Worm (Caenorhabditis elegans) whole organism, late embryonic: Measurements from ENCODE around the gene srh-129.

Experiments
- C08G9.2 ChIP-seq: sonication (generic microtip); optimal IDR thresholded peaks from 2 replicates; lab custom pipeline; 2016; ENCODE audit warnings: mild to moderate bottlenecking, missing genetic modification characterization, moderate library complexity, missing compliant biosample characterization
- C38D4.7 ChIP-seq: fragments of 200-800 bp; sonication (Bioruptor generic); optimal IDR thresholded peaks from 2 replicates; lab custom pipeline; 2018; ENCODE audit warnings: mild to moderate bottlenecking, missing genetic modification characterization, moderate library complexity, missing compliant biosample characterization
- F13H6.1 ChIP-seq: sonication (generic microtip); optimal IDR thresholded peaks from 2 replicates; lab custom pipeline; 2016; ENCODE audit warnings: missing genetic modification characterization, missing compliant biosample characterization
- Y22D7AL.16 ChIP-seq: sonication (generic microtip); optimal IDR thresholded peaks from 2 replicates; lab custom pipeline; 2016; ENCODE audit warnings: missing genetic modification characterization, missing compliant biosample characterization
- ahr-1 ChIP-seq: sonication (generic microtip); optimal IDR thresholded peaks from 2 replicates; lab custom pipeline; 2016; ENCODE audit warnings: missing genetic modification characterization, missing compliant biosample characterization
- ama-1 ChIP-seq: fragments of 150-350 bp; optimal IDR thresholded peaks from 2 replicates; lab custom pipeline; 2014
- ceh-18 ChIP-seq: sonication (generic microtip); optimal IDR thresholded peaks from 2 replicates; lab custom pipeline; 2016; ENCODE audit warnings: missing genetic modification characterization, missing compliant biosample characterization
- ceh-19 ChIP-seq: fragments of 200-800 bp; sonication (Bioruptor generic); optimal IDR thresholded peaks from 2 replicates; lab custom pipeline; 2018; ENCODE audit warnings: mild to moderate bottlenecking, missing genetic modification characterization, missing compliant biosample characterization
- ceh-22 ChIP-seq: sonication (generic microtip); optimal IDR thresholded peaks from 2 replicates; lab custom pipeline; 2017; ENCODE audit warnings: missing biosample characterization, missing genetic modification characterization
- ceh-30 ChIP-seq: fragments of 150-350 bp; optimal IDR thresholded peaks from 2 replicates; lab custom pipeline; 2014; ENCODE audit warnings: missing biosample characterization, missing genetic modification characterization
- ceh-31 ChIP-seq: sonication (generic microtip); optimal IDR thresholded peaks from 2 replicates; lab custom pipeline; 2016; ENCODE audit warnings: missing genetic modification characterization, missing compliant biosample characterization
- ceh-34 ChIP-seq: sonication (generic microtip); optimal IDR thresholded peaks from 2 replicates; lab custom pipeline; 2016; ENCODE audit warnings: mild to moderate bottlenecking, missing genetic modification characterization, missing compliant biosample characterization
- ceh-45 ChIP-seq: fragments of 200-800 bp; sonication (Bioruptor generic); IDR thresholded peaks from 2 replicates; pipeline ENCODE4 v1.3.6; 2022; ENCODE audit warnings: missing genetic modification reagents, missing genetic modification characterization, missing compliant biosample characterization
- ceh-48 ChIP-seq: sonication (generic microtip); optimal IDR thresholded peaks from 2 replicates; lab custom pipeline; 2016; ENCODE audit warnings: missing genetic modification characterization, inconsistent platforms, missing compliant biosample characterization
- ceh-9 ChIP-seq: sonication (generic microtip); optimal IDR thresholded peaks from 2 replicates; lab custom pipeline; 2016; ENCODE audit warnings: mild to moderate bottlenecking, missing genetic modification characterization, inconsistent platforms, missing compliant biosample characterization
- che-1 ChIP-seq: sonication (generic microtip); optimal IDR thresholded peaks from 2 replicates; lab custom pipeline; 2016; ENCODE audit warnings: mild to moderate bottlenecking, missing genetic modification characterization, missing compliant biosample characterization
- dve-1 ChIP-seq: sonication (generic microtip); optimal IDR thresholded peaks from 2 replicates; lab custom pipeline; 2017; ENCODE audit warnings: antibody characterized with exemption, mild to moderate bottlenecking, missing genetic modification characterization, missing compliant biosample characterization
- elt-2 ChIP-seq: sonication (generic microtip); optimal IDR thresholded peaks from 2 replicates; lab custom pipeline; 2016; ENCODE audit warnings: missing genetic modification reagents, missing genetic modification characterization, missing compliant biosample characterization
- elt-4 ChIP-seq: sonication (generic microtip); optimal IDR thresholded peaks from 2 replicates; lab custom pipeline; 2016; ENCODE audit warnings: missing genetic modification characterization, missing compliant biosample characterization
- eyg-1 ChIP-seq: sonication (generic microtip); optimal IDR thresholded peaks from 2 replicates; lab custom pipeline; 2016; ENCODE audit warnings: missing genotype, missing genetic modification characterization, missing compliant biosample characterization
- hlh-13 ChIP-seq: fragments of 200-800 bp; sonication (Bioruptor generic); optimal IDR thresholded peaks from 2 replicates; lab custom pipeline; 2018; ENCODE audit warnings: mild to moderate bottlenecking, missing genetic modification characterization, missing compliant biosample characterization
- hlh-15 ChIP-seq: sonication (generic microtip); optimal IDR thresholded peaks from 2 replicates; lab custom pipeline; 2016; ENCODE audit warnings: missing genetic modification characterization, missing compliant biosample characterization
- hlh-30 ChIP-seq: sonication (generic microtip); optimal IDR thresholded peaks from 2 replicates; lab custom pipeline; 2017; ENCODE audit warnings: antibody characterized with exemption, missing genetic modification characterization, missing compliant biosample characterization; ENCODE audit not compliant: insufficient read depth
- lim-6 ChIP-seq: sonication (generic microtip); optimal IDR thresholded peaks from 2 replicates; lab custom pipeline; 2016; ENCODE audit warnings: missing genetic modification characterization, missing compliant biosample characterization
- lin-11 ChIP-seq: fragments of 200-800 bp; sonication (Bioruptor generic); optimal IDR thresholded peaks from 2 replicates; lab custom pipeline; 2018; ENCODE audit warnings: mild to moderate bottlenecking, missing genetic modification characterization, missing compliant biosample characterization
- madf-2 ChIP-seq: sonication (generic microtip); optimal IDR thresholded peaks from 2 replicates; lab custom pipeline; 2017; ENCODE audit warnings: missing genetic modification characterization, missing compliant biosample characterization
- nhr-11 ChIP-seq: fragments of 150-350 bp; optimal IDR thresholded peaks from 2 replicates; lab custom pipeline; 2014; ENCODE audit warnings: missing biosample characterization, missing genetic modification characterization
- pag-3 ChIP-seq: sonication (generic microtip); optimal IDR thresholded peaks from 2 replicates; lab custom pipeline; 2016; ENCODE audit warnings: missing compliant biosample characterization, missing genetic modification characterization, borderline replicate concordance
- pat-9 ChIP-seq: fragments of 200-800 bp; sonication (Bioruptor generic); optimal IDR thresholded peaks from 2 replicates; lab custom pipeline; 2018; ENCODE audit warnings: mild to moderate bottlenecking, missing genetic modification characterization, moderate library complexity, missing compliant biosample characterization
- pha-4 ChIP-seq: fragments of 150-350 bp; optimal IDR thresholded peaks from 2 replicates; lab custom pipeline; 2018; ENCODE audit warnings: missing biosample characterization, missing genetic modification reagents, missing genetic modification characterization
- pqm-1 ChIP-seq: sonication (generic microtip); optimal IDR thresholded peaks from 2 replicates; lab custom pipeline; 2016; ENCODE audit warnings: missing genetic modification characterization, missing compliant biosample characterization
- ref-2 ChIP-seq: sonication (generic microtip); optimal IDR thresholded peaks from 2 replicates; lab custom pipeline; 2016; ENCODE audit warnings: missing genetic modification characterization, missing compliant biosample characterization
- sdc-2 ChIP-seq: sonication (generic microtip); optimal IDR thresholded peaks from 2 replicates; lab custom pipeline; 2016; ENCODE audit warnings: missing genotype, missing genetic modification characterization, missing compliant biosample characterization
- sox-4 ChIP-seq: sonication (generic microtip); optimal IDR thresholded peaks from 2 replicates; lab custom pipeline; 2017; ENCODE audit warnings: mild to moderate bottlenecking, missing genetic modification characterization, inconsistent platforms, missing compliant biosample characterization
- syd-9 ChIP-seq: sonication (generic microtip); optimal IDR thresholded peaks from 2 replicates; lab custom pipeline; 2016; ENCODE audit warnings: mild to moderate bottlenecking, missing genetic modification characterization, moderate library complexity, missing compliant biosample characterization
- unc-55 ChIP-seq: sonication (generic microtip); optimal IDR thresholded peaks from 2 replicates; lab custom pipeline; 2017; ENCODE audit warnings: missing biosample characterization, missing genetic modification reagents, missing genetic modification characterization
- zip-5 ChIP-seq: sonication (generic microtip); optimal IDR thresholded peaks from 2 replicates; lab custom pipeline; 2016; ENCODE audit warnings: missing genetic modification characterization, missing compliant biosample characterization

Gene srh-129

ce11 chrV:5137919-5138318 lies 5.8 kb downstream of the srh-129 start, which contains the start of gene F14F9.3:
F14F9.3 (plus strand) TSS chrV:5138219.
- TF ChIP-seq nhr-11 (tag; lab: Kevin White, UChicago) (no peak), ceh-34 (tag; lab: Kevin White, UChicago) (no peak), che-1 (tag; lab: Kevin White, UChicago) (no peak), Y22D7AL.16 (tag; lab: Kevin White, UChicago) (no peak), ceh-45 (GFP tag; lab: Robert Waterston, UW) (no peak), F13H6.1 (tag; lab: Kevin White, UChicago) (no peak), hlh-30 (tag; lab: Kevin White, UChicago) (no peak)

ce11 chrV:5132441-5132840 lies 11.2 kb downstream of the srh-129 start, which contains the start of gene F14F9.4:
F14F9.4 (plus strand) TSS chrV:5132741.
- TF ChIP-seq zip-5 (no peak), nhr-11 (tag; lab: Kevin White, UChicago) (no peak), ceh-48 (no peak), dve-1 (tag; lab: Kevin White, UChicago) (no peak), pqm-1 (tag; lab: Kevin White, UChicago) (no peak), sox-4 (no peak), syd-9 (tag; lab: Kevin White, UChicago) (no peak), ceh-45 (GFP tag; lab: Robert Waterston, UW) (no peak), che-1 (tag; lab: Kevin White, UChicago) (no peak), lin-11 (tag; lab: Kevin White, UChicago) (no peak), ceh-34 (tag; lab: Kevin White, UChicago) (no peak), C08G9.2 (tag; lab: Kevin White, UChicago) (no peak)

ce11 chrV:5131380-5131779 lies 12.3 kb downstream of the srh-129 start:
- no peak for TF ChIP-seq ceh-31 (tag; lab: Kevin White, UChicago)
- TF ChIP-seq ama-1 (lab: Kevin White, UChicago): no peak
- no peak for TF ChIP-seq pag-3
- TF ChIP-seq sdc-2 (tag; lab: Kevin White, UChicago): no peak
- TF ChIP-seq hlh-15 (tag; lab: Kevin White, UChicago): no peak
- TF ChIP-seq ceh-9: no peak

- TF ChIP-seq ahr-1 (tag; lab: Kevin White, UChicago): no peak
- TF ChIP-seq ceh-48: no peak
- no peak for TF ChIP-seq lim-6 (tag; lab: Kevin White, UChicago)
- no peak for TF ChIP-seq nhr-11 (tag; lab: Kevin White, UChicago)
- no peak for TF ChIP-seq ceh-34 (tag; lab: Kevin White, UChicago)
- TF ChIP-seq hlh-13 (GFP tag; lab: Kevin White, UChicago): no peak
- TF ChIP-seq hlh-15 (tag; lab: Kevin White, UChicago): no peak
- TF ChIP-seq ama-1 (lab: Kevin White, UChicago): no peak
- no peak for TF ChIP-seq ceh-18 (tag; lab: Kevin White, UChicago)
- TF ChIP-seq Y22D7AL.16 (tag; lab: Kevin White, UChicago): no peak
- TF ChIP-seq ceh-9: no peak
- no peak for TF ChIP-seq elt-4 (tag; lab: Kevin White, UChicago)
- no peak for TF ChIP-seq hlh-30 (tag; lab: Kevin White, UChicago)
- TF ChIP-seq C38D4.7 (GFP tag; lab: Kevin White, UChicago): no peak
- TF ChIP-seq ceh-30 (tag; lab: Kevin White, UChicago): no peak
- TF ChIP-seq dve-1 (tag; lab: Kevin White, UChicago): no peak
- TF ChIP-seq ceh-22: no peak
- no peak for TF ChIP-seq ceh-45 (GFP tag; lab: Robert Waterston, UW)
These were observed 13.7 kb downstream of the srh-129 start, which contains the start of gene F14F9.8 for ce11 chrV:5130018-5130417. F14F9.8 (plus strand) TSS chrV:5130318.

- TF ChIP-seq ceh-45 (GFP tag; lab: Robert Waterston, UW) (no peak), elt-2 (tag; lab: Kevin White, UChicago) (no peak), ref-2 (tag; lab: Kevin White, UChicago) (no peak), zip-5 (no peak), pat-9 (tag; lab: Kevin White, UChicago) (no peak), pha-4 (no peak), unc-55 (GFP tag; lab: Kevin White, UChicago) (no peak), ahr-1 (tag; lab: Kevin White, UChicago) (no peak), madf-2 (tag; lab: Kevin White, UChicago) (no peak), hlh-13 (GFP tag; lab: Kevin White, UChicago) (no peak), ceh-19 (GFP tag; lab: Kevin White, UChicago) (no peak), eyg-1 (tag; lab: Kevin White, UChicago) (no peak)
These were observed 16.9 kb downstream of the srh-129 start, which contains the start of gene F14F9.5 for ce11 chrV:5126793-5127192. F14F9.5 (plus strand) TSS chrV:5127093.
